Worm (Caenorhabditis elegans): ENCODE measurements around the gene F21D5.3.

The F21D5.3 gene

DNA sequence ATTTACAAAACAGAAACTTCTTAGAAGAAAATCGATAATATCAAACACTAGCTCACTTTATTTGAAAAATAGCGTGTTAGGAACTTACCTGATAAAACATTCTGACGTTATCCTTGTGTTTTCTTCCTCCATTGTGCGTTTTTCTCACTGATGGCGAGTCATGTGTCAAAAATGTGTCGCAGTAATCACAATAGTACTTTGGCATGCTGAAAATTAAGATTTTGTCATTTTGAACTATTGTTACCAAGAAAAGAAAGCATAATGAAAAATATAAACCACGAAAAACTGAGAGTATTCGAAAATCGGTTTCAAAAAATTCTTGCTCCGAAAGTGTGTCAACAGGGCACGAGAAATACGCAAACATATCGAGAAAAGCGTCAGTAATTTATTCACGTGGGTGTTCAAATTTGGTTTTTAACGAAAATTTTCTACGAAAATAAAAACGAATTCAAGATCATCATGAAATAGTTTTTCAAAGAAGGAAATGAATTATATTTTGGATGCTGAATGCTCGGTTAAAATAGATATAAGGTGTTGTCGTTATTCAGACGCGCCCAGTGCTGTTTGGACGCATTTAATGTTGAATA, 42.9 kb upstream of the F21D5.3 start, which contains the start of gene snrp-3 (continued):
- TF ChIP-seq nhr-67 (tag; optimal IDR thresholded peaks at IDR 0.05) (no peak), fkh-10 (GFP tag; optimal IDR thresholded peaks at IDR 0.05) (no peak), zag-1 (tag; optimal IDR thresholded peaks at IDR 0.05) (no peak), pha-4 (tag; optimal IDR thresholded peaks at IDR 0.05) (peak; percentile 92), nhr-11 (tag; optimal IDR thresholded peaks at IDR 0.05) (peak; percentile 38), unc-62 (GFP tag; optimal IDR thresholded peaks at IDR 0.05) (no peak), nhr-77 (tag; optimal IDR thresholded peaks at IDR 0.05) (peak; percentile 39), ceh-9 (tag; optimal IDR thresholded peaks at IDR 0.05) (no peak), nhr-43 (tag; optimal IDR thresholded peaks at IDR 0.05; ENCODE audit: poor library complexity, severe bottlenecking) (peak; percentile 79), lin-39 (tag; optimal IDR thresholded peaks at IDR 0.05) (peak; percentile 19), hmg-11 (tag; optimal IDR thresholded peaks at IDR 0.05) (peak; percentile 84)

DNA sequence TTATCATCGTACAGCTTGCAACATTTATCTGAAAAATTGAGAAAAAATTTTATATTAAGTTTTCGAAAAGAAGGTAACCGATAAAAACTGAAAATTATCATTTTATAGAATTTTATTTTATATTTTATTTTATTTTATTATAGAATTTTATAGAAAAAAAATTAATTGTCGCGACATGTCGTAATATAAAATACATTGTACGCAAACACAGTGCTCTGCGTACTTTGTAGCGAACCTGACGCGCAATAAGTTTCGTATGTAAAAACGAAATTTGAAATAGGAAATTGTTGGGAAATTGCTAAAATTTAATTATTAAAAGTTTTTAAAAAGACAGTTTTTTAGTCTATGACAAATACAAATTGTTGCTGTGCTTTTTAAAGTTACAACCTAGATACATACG, 39.1 kb upstream of the F21D5.3 start, which contains the start of the genes hst-1 and ints-6:
TSS of gene hst-1 (minus strand) at position 28 of the 400 bp plus-strand sequence.
TSS of gene ints-6 (plus strand) at position 260 of the 400 bp plus-strand sequence.
- no peak for TF ChIP-seq nhr-25 (tag; optimal IDR thresholded peaks at IDR 0.05)
- TF ChIP-seq mml-1 (tag; optimal IDR thresholded peaks at IDR 0.05): no peak
- TF ChIP-seq lin-15B (tag; optimal IDR thresholded peaks at IDR 0.05): peak; percentile 8
- TF ChIP-seq daf-12 (tag; optimal IDR thresholded peaks at IDR 0.05): no peak
- no peak for TF ChIP-seq aly-2 (tag; optimal IDR thresholded peaks at IDR 0.05)
- TF ChIP-seq unc-39 (tag; optimal IDR thresholded peaks at IDR 0.05): no peak
- no peak for TF ChIP-seq nhr-12 (tag; optimal IDR thresholded peaks at IDR 0.05)
- peak; percentile 29 for TF ChIP-seq hmg-11 (tag; optimal IDR thresholded peaks at IDR 0.05)
- TF ChIP-seq eor-1 (tag; optimal IDR thresholded peaks at IDR 0.05): no peak
- no peak for TF ChIP-seq elt-2 (tag; optimal IDR thresholded peaks at IDR 0.05)
- peak; percentile 55 for TF ChIP-seq pha-4 (tag; optimal IDR thresholded peaks at IDR 0.05)
- TF ChIP-seq nhr-23 (tag; optimal IDR thresholded peaks at IDR 0.05): peak; percentile 13

DNA sequence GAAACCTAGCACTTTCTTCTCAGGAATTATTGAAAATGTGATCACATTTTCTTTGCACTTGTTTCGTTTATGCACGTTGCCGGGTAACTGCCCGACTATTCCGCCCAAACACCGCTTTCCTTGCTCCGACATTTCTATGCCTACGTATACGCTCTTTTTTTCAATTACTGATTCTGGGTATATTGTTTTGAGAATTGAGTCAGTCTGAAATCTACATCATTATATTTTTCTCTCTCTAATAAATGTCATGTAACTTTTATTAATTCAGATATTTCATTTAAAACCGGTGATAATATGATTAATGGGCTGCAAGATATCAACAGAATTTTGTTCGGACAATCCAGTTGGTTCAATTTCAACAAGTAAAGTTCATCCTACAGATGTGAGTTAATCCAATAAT, 33.2 kb upstream of the F21D5.3 start, which contains the start of gene ttll-11:
TSS of gene ttll-11 (plus strand) at position 301 of the 400 bp plus-strand sequence.
- TF ChIP-seq aly-2 (tag; optimal IDR thresholded peaks at IDR 0.05): no peak
- no peak for TF ChIP-seq ceh-28 (tag; optimal IDR thresholded peaks at IDR 0.05)
- TF ChIP-seq eor-1 (tag; optimal IDR thresholded peaks at IDR 0.05): no peak
- TF ChIP-seq daf-12 (tag; optimal IDR thresholded peaks at IDR 0.05): no peak
- no peak for TF ChIP-seq lsy-12 (tag; optimal IDR thresholded peaks at IDR 0.05)
- no peak for TF ChIP-seq R02D3.7 (tag; optimal IDR thresholded peaks at IDR 0.05)
- no peak for TF ChIP-seq nhr-11 (tag; optimal IDR thresholded peaks at IDR 0.05)
- TF ChIP-seq fkh-2 (tag; optimal IDR thresholded peaks at IDR 0.05): no peak
- no peak for TF ChIP-seq sea-2 (GFP tag; optimal IDR thresholded peaks at IDR 0.05)
- TF ChIP-seq hmg-11 (tag; optimal IDR thresholded peaks at IDR 0.05): no peak
- TF ChIP-seq mml-1 (tag; optimal IDR thresholded peaks at IDR 0.05): no peak
- no peak for TF ChIP-seq nhr-12 (tag; optimal IDR thresholded peaks at IDR 0.05)
- TF ChIP-seq egl-5 (tag; optimal IDR thresholded peaks at IDR 0.05): no peak

DNA sequence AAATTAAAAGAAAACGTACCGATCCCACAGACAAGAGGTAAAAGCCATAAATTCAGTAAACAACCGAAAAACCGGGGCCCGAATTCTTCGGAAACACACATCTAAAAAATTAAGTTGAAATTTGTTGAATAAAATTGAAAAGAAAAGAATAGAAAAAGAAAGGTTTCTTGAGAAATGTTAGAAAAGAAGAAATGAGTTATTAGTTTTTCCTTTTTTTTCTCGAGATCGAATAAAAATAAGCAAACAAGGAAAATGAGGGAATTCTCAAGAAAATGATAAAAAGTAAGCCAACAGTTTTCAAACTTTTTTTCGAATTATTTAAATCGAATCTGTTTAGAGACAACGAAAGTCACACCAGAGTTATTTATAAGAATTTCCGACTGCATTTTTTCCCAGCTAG, 25.1 kb upstream of the F21D5.3 start, which contains the start of gene H23L24.4:
TSS of gene H23L24.4 (minus strand) at position 101 of the 400 bp plus-strand sequence.
- TF ChIP-seq ZK546.5 (tag; optimal IDR thresholded peaks at IDR 0.05) (no peak), lin-15B (tag; optimal IDR thresholded peaks at IDR 0.05) (no peak), egl-5 (tag; optimal IDR thresholded peaks at IDR 0.05) (no peak), zag-1 (tag; optimal IDR thresholded peaks at IDR 0.05) (no peak), fos-1 (tag; optimal IDR thresholded peaks at IDR 0.05) (no peak), unc-62 (GFP tag; optimal IDR thresholded peaks at IDR 0.05) (no peak), ceh-9 (tag; optimal IDR thresholded peaks at IDR 0.05) (no peak), nhr-28 (tag; optimal IDR thresholded peaks at IDR 0.05) (no peak), nhr-67 (tag; optimal IDR thresholded peaks at IDR 0.05) (no peak), fkh-10 (GFP tag; optimal IDR thresholded peaks at IDR 0.05) (no peak), mml-1 (tag; optimal IDR thresholded peaks at IDR 0.05) (no peak), hmg-11 (tag; optimal IDR thresholded peaks at IDR 0.05) (no peak), aly-2 (tag; optimal IDR thresholded peaks at IDR 0.05) (no peak), nhr-23 (tag; optimal IDR thresholded peaks at IDR 0.05) (no peak), lin-39 (tag; optimal IDR thresholded peaks at IDR 0.05) (no peak), egl-27 (tag; optimal IDR thresholded peaks at IDR 0.05) (no peak), nfya-1 (tag; optimal IDR thresholded peaks at IDR 0.05; ENCODE audit: insufficient read depth) (no peak)

DNA sequence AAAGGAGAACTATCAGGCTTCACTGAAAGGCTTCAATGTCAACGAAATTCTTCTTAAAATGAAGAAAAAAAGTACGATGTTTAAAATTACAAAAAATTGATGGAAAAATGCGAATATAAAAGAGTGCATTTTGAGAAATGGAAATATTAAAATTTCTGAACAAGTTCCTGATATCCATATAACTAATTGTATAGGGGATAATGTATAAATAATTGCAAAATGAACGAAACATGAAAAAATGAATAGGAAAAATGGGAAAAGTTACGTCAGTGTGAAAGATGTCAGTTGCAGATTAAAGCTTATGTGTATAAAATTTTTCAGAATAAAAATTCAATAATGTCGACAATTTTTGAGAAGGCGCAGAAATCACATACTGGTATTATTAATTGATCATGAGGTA, 22.6 kb upstream of the F21D5.3 start:
- TF ChIP-seq lin-15B (tag; optimal IDR thresholded peaks at IDR 0.05): no peak
- TF ChIP-seq fkh-2 (tag; optimal IDR thresholded peaks at IDR 0.05): no peak
- no peak for TF ChIP-seq sea-2 (GFP tag; optimal IDR thresholded peaks at IDR 0.05)
- TF ChIP-seq ztf-4 (tag; optimal IDR thresholded peaks at IDR 0.05): no peak
- TF ChIP-seq pha-4 (tag; optimal IDR thresholded peaks at IDR 0.05): no peak
- no peak for TF ChIP-seq ceh-82 (tag; optimal IDR thresholded peaks at IDR 0.05)
- TF ChIP-seq tbx-2 (tag; optimal IDR thresholded peaks at IDR 0.05): no peak
- TF ChIP-seq unc-39 (tag; optimal IDR thresholded peaks at IDR 0.05): no peak
- TF ChIP-seq mdl-1 (tag; optimal IDR thresholded peaks at IDR 0.05): no peak

Measured in whole organism, L3 larva.